Fruit fly (Drosophila melanogaster) whole organism, embryonic: ENCODE results near the gene CG10584.

ENCODE experiments used
- Atf-2 ChIP-seq: fragments of 200-800 bp; sonication (Bioruptor generic); optimal IDR thresholded peaks from 2 replicates; lab custom pipeline; 2016; ENCODE audit warnings: missing biosample characterization, missing genetic modification characterization
- Awh ChIP-seq: fragments of 200-800 bp; sonication (Bioruptor generic); IDR thresholded peaks from 2 replicates; pipeline ENCODE4, ENCODE4 v1.3.6; 2022; ENCODE audit warnings: missing biosample characterization, missing genetic modification characterization
- Bgb ChIP-seq: fragments of 200-800 bp; sonication (Bioruptor generic); IDR thresholded peaks from 2 replicates; pipeline ENCODE4 v1.3.6; 2022; ENCODE audit warnings: missing biosample characterization, missing genetic modification characterization; ENCODE audit not compliant: partially characterized antibody
- Bteb2 ChIP-seq: fragments of 200-800 bp; sonication (Bioruptor generic); optimal IDR thresholded peaks from 2 replicates; lab custom pipeline; 2016; ENCODE audit warnings: missing biosample characterization, missing genetic modification characterization
- CG10462 ChIP-seq: fragments of 200-800 bp; sonication (Bioruptor generic); optimal IDR thresholded peaks from 2 replicates; lab custom pipeline; 2016; ENCODE audit warnings: missing biosample characterization, missing genetic modification characterization
- CG11695 ChIP-seq: fragments of 200-800 bp; sonication (Bioruptor generic); IDR thresholded peaks from 3 replicates; pipeline ENCODE4 v1.3.6; 2022; ENCODE audit warnings: missing biosample characterization, missing genetic modification characterization
- CG13894 ChIP-seq: fragments of 200-800 bp; sonication (Bioruptor generic); optimal IDR thresholded peaks from 3 replicates; lab custom pipeline; 2018; ENCODE audit warnings: missing biosample characterization, mild to moderate bottlenecking, missing genetic modification characterization, moderate library complexity
- CG14965 ChIP-seq: fragments of 200-800 bp; sonication (Bioruptor generic); optimal IDR thresholded peaks from 2 replicates; lab custom pipeline; 2016; ENCODE audit warnings: missing biosample characterization, missing genetic modification characterization, borderline replicate concordance
- CG1603 ChIP-seq: fragments of 200-800 bp; sonication (Bioruptor generic); optimal IDR thresholded peaks from 2 replicates; lab custom pipeline; 2019; ENCODE audit warnings: missing biosample characterization, mild to moderate bottlenecking, missing genetic modification characterization, moderate library complexity
- CG16815 ChIP-seq: fragments of 200-800 bp; sonication (Bioruptor generic); optimal IDR thresholded peaks from 3 replicates; lab custom pipeline; 2017; ENCODE audit warnings: missing biosample characterization, mild to moderate bottlenecking, missing genetic modification characterization
- CG18619 ChIP-seq: fragments of 200-800 bp; sonication (Bioruptor generic); optimal IDR thresholded peaks from 3 replicates; lab custom pipeline; 2017; ENCODE audit warnings: missing biosample characterization, mild to moderate bottlenecking, missing genetic modification characterization
- CG18764 ChIP-seq: fragments of 200-800 bp; sonication (Bioruptor generic); optimal IDR thresholded peaks from 3 replicates; lab custom pipeline; 2016; ENCODE audit warnings: missing biosample characterization, missing genetic modification characterization
- CG2199 ChIP-seq: fragments of 200-800 bp; sonication (Bioruptor generic); IDR thresholded peaks from 3 replicates; pipeline ENCODE4 v1.3.6; 2022; ENCODE audit warnings: missing biosample characterization, missing genetic modification characterization
- CG31441 ChIP-seq: fragments of 200-800 bp; sonication (Bioruptor generic); IDR thresholded peaks from 2 replicates; pipeline ENCODE4 v1.3.6; 2022; ENCODE audit warnings: missing biosample characterization, missing genetic modification characterization
- CG32532 ChIP-seq: fragments of 200-800 bp; sonication (Bioruptor generic); IDR thresholded peaks from 2 replicates; pipeline ENCODE4 v1.3.6; 2022; ENCODE audit warnings: missing biosample characterization, missing genetic modification characterization
- CG4617 ChIP-seq: fragments of 200-800 bp; sonication (Bioruptor generic); optimal IDR thresholded peaks from 3 replicates; lab custom pipeline; 2016; ENCODE audit warnings: missing biosample characterization, missing genetic modification characterization, borderline replicate concordance
- CG4854 ChIP-seq: fragments of 200-800 bp; sonication (Bioruptor generic); optimal IDR thresholded peaks from 2 replicates; lab custom pipeline; 2016; ENCODE audit warnings: missing biosample characterization, missing genetic modification characterization, inconsistent platforms
- CG5180 ChIP-seq: fragments of 200-800 bp; sonication (Bioruptor generic); optimal IDR thresholded peaks from 3 replicates; lab custom pipeline; 2017; ENCODE audit warnings: missing biosample characterization, missing genetic modification characterization, mild to moderate bottlenecking, moderate library complexity, missing genetic modification reagents
- CG5953 ChIP-seq: fragments of 200-800 bp; sonication (Bioruptor generic); IDR thresholded peaks from 2 replicates; pipeline ENCODE4 v1.3.6; 2022; ENCODE audit warnings: missing biosample characterization, missing genetic modification characterization
- CG7987 ChIP-seq: fragments of 200-800 bp; sonication (Bioruptor generic); optimal IDR thresholded peaks from 2 replicates; lab custom pipeline; 2018; ENCODE audit warnings: missing biosample characterization, mild to moderate bottlenecking, missing genetic modification characterization, moderate library complexity
- CG8478 ChIP-seq: fragments of >200 bp; optimal IDR thresholded peaks from 2 replicates; lab custom pipeline; 2018
- CG9876 ChIP-seq: fragments of 200-800 bp; sonication (Bioruptor generic); optimal IDR thresholded peaks from 2 replicates; lab custom pipeline; 2016; ENCODE audit warnings: missing biosample characterization, missing genetic modification characterization
- CkIIα-i1 ChIP-seq: fragments of 200-800 bp; sonication (Bioruptor generic); IDR thresholded peaks from 2 replicates; pipeline ENCODE4 v1.3.6; 2022; ENCODE audit warnings: missing biosample characterization, missing genetic modification characterization
- Dbx ChIP-seq: fragments of 200-800 bp; sonication (Bioruptor generic); IDR thresholded peaks from 3 replicates; pipeline ENCODE4 v1.3.6; 2022; ENCODE audit warnings: missing biosample characterization, missing genetic modification characterization
- Dek ChIP-seq: fragments of 200-800 bp; sonication (Bioruptor generic); optimal IDR thresholded peaks from 3 replicates; lab custom pipeline; 2019; ENCODE audit warnings: missing biosample characterization, mild to moderate bottlenecking, missing genetic modification characterization, moderate library complexity
- Ets65A ChIP-seq: fragments of 200-800 bp; sonication (Bioruptor generic); peaks from one replicate; lab custom pipeline; 2016; ENCODE audit warnings: missing biosample characterization, missing genetic modification characterization
- HHEX ChIP-seq: fragments of 200-800 bp; sonication (Bioruptor generic); optimal IDR thresholded peaks from 3 replicates; lab custom pipeline; 2017; ENCODE audit warnings: missing biosample characterization, mild to moderate bottlenecking, missing genetic modification characterization, missing genetic modification reagents
- HmgZ ChIP-seq: fragments of 200-800 bp; sonication (Bioruptor generic); optimal IDR thresholded peaks from 2 replicates; lab custom pipeline; 2018; ENCODE audit warnings: missing biosample characterization, mild to moderate bottlenecking, missing genetic modification characterization
- Med ChIP-seq: fragments of 200-800 bp; sonication (Bioruptor generic); peaks from one replicate; lab custom pipeline; 2016; ENCODE audit warnings: missing biosample characterization, missing genetic modification characterization, mild to moderate bottlenecking, inconsistent platforms, moderate library complexity
- Sry-δ ChIP-seq: fragments of 200-800 bp; sonication (Bioruptor generic); optimal IDR thresholded peaks from 2 replicates; lab custom pipeline; 2016; ENCODE audit warnings: missing biosample characterization, missing genetic modification characterization
- Stat92E ChIP-seq, 3 experiments: fragments of >200 bp in 2 of 3; fragments of 200-800 bp in 1 of 3; sonication (Bioruptor generic) in 1 of 3; optimal IDR thresholded peaks; 2 replicates each; lab custom pipeline; 2017 to 2019; ENCODE audit warnings: missing biosample characterization in 3 of 3, missing genetic modification characterization in 3 of 3, mild to moderate bottlenecking in 1 of 3, moderate library complexity in 1 of 3
- TFAM ChIP-seq: fragments of 200-800 bp; sonication (Bioruptor generic); optimal IDR thresholded peaks from 2 replicates; lab custom pipeline; 2017; ENCODE audit warnings: missing biosample characterization, missing genetic modification characterization, inconsistent platforms
- Usf ChIP-seq: fragments of 200-800 bp; sonication (Bioruptor generic); optimal IDR thresholded peaks from 2 replicates; lab custom pipeline; 2017; ENCODE audit warnings: missing genotype, missing biosample characterization, missing genetic modification characterization
- amos ChIP-seq: fragments of 200-800 bp; sonication (Bioruptor generic); IDR thresholded peaks from 2 replicates; pipeline ENCODE4 v1.3.6; 2022; ENCODE audit warnings: missing biosample characterization, missing genetic modification characterization; ENCODE audit not compliant: partially characterized antibody
- ap ChIP-seq: fragments of 200-800 bp; sonication (Bioruptor generic); IDR thresholded peaks from 2 replicates; pipeline ENCODE4 v1.3.6; 2022; ENCODE audit warnings: missing biosample characterization, missing genetic modification characterization
- bcd ChIP-seq: fragments of 200-800 bp; sonication (Bioruptor generic); optimal IDR thresholded peaks from 2 replicates; lab custom pipeline; 2017; ENCODE audit warnings: missing biosample characterization, mild to moderate bottlenecking, missing genetic modification characterization
- caup ChIP-seq: fragments of 200-800 bp; sonication (Bioruptor generic); optimal IDR thresholded peaks from 3 replicates; lab custom pipeline; 2017; ENCODE audit warnings: missing biosample characterization, mild to moderate bottlenecking, missing genetic modification characterization, moderate library complexity; ENCODE audit not compliant: severe bottlenecking
- chn ChIP-seq: fragments of 200-800 bp; sonication (Bioruptor generic); optimal IDR thresholded peaks from 2 replicates; lab custom pipeline; 2016; ENCODE audit warnings: missing biosample characterization, missing genetic modification characterization
- ind ChIP-seq: fragments of 200-800 bp; sonication (Bioruptor generic); optimal IDR thresholded peaks from 3 replicates; lab custom pipeline; 2016; ENCODE audit warnings: missing biosample characterization, missing genetic modification characterization
- kah ChIP-seq: fragments of 200-800 bp; sonication (Bioruptor generic); optimal IDR thresholded peaks from 2 replicates; lab custom pipeline; 2018; ENCODE audit warnings: missing biosample characterization, mild to moderate bottlenecking, missing genetic modification characterization
- mam ChIP-seq: fragments of 200-800 bp; sonication (Bioruptor generic); optimal IDR thresholded peaks from 3 replicates; lab custom pipeline; 2016; ENCODE audit warnings: missing biosample characterization, missing genetic modification characterization
- org-1 ChIP-seq: fragments of 200-800 bp; sonication (Bioruptor generic); optimal IDR thresholded peaks from 2 replicates; lab custom pipeline; 2017; ENCODE audit warnings: missing biosample characterization, missing genetic modification characterization
- otp ChIP-seq: fragments of 200-800 bp; sonication (Bioruptor generic); IDR thresholded peaks from 3 replicates; pipeline ENCODE4, ENCODE4 v1.3.6; 2022; ENCODE audit warnings: missing biosample characterization, missing genetic modification characterization
- pb ChIP-seq: fragments of 200-800 bp; sonication (Bioruptor generic); optimal IDR thresholded peaks from 3 replicates; lab custom pipeline; 2016; ENCODE audit warnings: missing biosample characterization, missing genetic modification characterization
- salm ChIP-seq: fragments of 200-800 bp; sonication (Bioruptor generic); optimal IDR thresholded peaks from 2 replicates; lab custom pipeline; 2018; ENCODE audit warnings: missing biosample characterization, mild to moderate bottlenecking, missing genetic modification characterization
- slbo ChIP-seq: fragments of 200-800 bp; sonication (Bioruptor generic); IDR thresholded peaks from 2 replicates; pipeline ENCODE4 v1.3.6; 2022; ENCODE audit warnings: missing biosample characterization, missing genetic modification characterization
- ssp ChIP-seq: fragments of 200-800 bp; sonication (Bioruptor generic); IDR thresholded peaks from 2 replicates; pipeline ENCODE4 v1.3.6; 2022; ENCODE audit warnings: missing biosample characterization, missing genetic modification characterization
- stwl ChIP-seq: fragments of 200-800 bp; sonication (Bioruptor generic); optimal IDR thresholded peaks from 3 replicates; lab custom pipeline; 2018; ENCODE audit warnings: missing biosample characterization, mild to moderate bottlenecking, missing genetic modification characterization, moderate library complexity
- vvl ChIP-seq: fragments of 200-800 bp; sonication (Bioruptor generic); IDR thresholded peaks from 2 replicates; pipeline ENCODE4 v1.3.6; 2022; ENCODE audit warnings: missing biosample characterization, missing genetic modification characterization
- zen ChIP-seq: fragments of 200-800 bp; sonication (Bioruptor generic); optimal IDR thresholded peaks from 3 replicates; lab custom pipeline; 2018; ENCODE audit warnings: missing biosample characterization, mild to moderate bottlenecking, missing genetic modification characterization, moderate library complexity

The CG10584 gene

DNA sequence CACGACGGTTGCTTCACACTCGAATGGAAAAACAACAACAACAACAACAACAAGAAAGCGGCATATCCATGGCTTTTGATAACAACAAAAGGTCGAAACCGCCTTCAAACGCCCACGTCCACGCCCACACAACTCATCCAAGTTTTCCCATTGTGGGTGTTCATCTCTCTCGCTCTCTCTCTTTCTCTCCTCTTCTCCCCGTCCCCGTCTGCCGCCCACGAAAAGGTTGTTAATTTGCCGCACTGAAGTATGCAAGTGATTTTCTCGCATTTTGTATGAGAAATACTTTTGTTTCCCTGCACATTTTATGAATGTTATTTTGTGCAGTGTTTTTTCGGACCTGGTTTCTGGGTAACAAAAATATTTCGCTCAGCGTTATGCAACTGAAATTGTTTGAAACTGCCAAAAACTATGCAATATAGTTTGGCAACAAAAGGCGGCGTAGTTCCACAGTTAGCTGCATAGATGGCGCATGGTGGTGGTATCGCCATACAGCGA lies 18.3 kb upstream of the CG10584 start (continued):
- peak; percentile 9 for TF ChIP-seq zen (tag; lab: Kevin White, UChicago)
- TF ChIP-seq ap (GFP tag; lab: Robert Waterston, UW) = no peak
- peak; percentile 16 for TF ChIP-seq CG13894 (tag; lab: Kevin White, UChicago)
- peak; percentile 48 for TF ChIP-seq vvl (GFP tag; lab: Robert Waterston, UW)
- TF ChIP-seq pb (GFP tag; lab: Kevin White, UChicago) = peak; percentile 8
- peak; percentile 61 for TF ChIP-seq CG7987
- peak; percentile 18 for TF ChIP-seq CG18764 (GFP tag; lab: Kevin White, UChicago)
- TF ChIP-seq CG1603 (tag; lab: Kevin White, UChicago) = peak; percentile 54
- peak; percentile 47 for TF ChIP-seq caup (GFP tag; lab: Kevin White, UChicago)
- TF ChIP-seq otp (GFP tag; lab: Robert Waterston, UW) = peak; percentile 40; the same call in 1 of the 3 replicates
- TF ChIP-seq CG14965 (GFP tag; lab: Kevin White, UChicago) = no peak
- peak; percentile 62 for TF ChIP-seq CG32532
- TF ChIP-seq chn (GFP tag; lab: Kevin White, UChicago) = peak; percentile 84
- TF ChIP-seq TFAM (GFP tag; lab: Kevin White, UChicago) = no peak
- peak; percentile 30 for TF ChIP-seq CG9876 (GFP tag; lab: Kevin White, UChicago)
- peak; percentile 13; the same call in 1 of the 2 replicates for TF ChIP-seq ssp (GFP tag; lab: Robert Waterston, UW)
- peak; percentile 43; the same call in 1 of the 2 replicates for TF ChIP-seq amos (GFP tag; lab: Robert Waterston, UW)
- no peak for TF ChIP-seq Awh (GFP tag; lab: Robert Waterston, UW)
- peak; percentile 55 for TF ChIP-seq CG8478 (lab: Kevin White, UChicago)
- peak; percentile 29; the same call in 1 of the 2 replicates for TF ChIP-seq CG31441 (GFP tag; lab: Robert Waterston, UW)
- no peak for TF ChIP-seq CG4617 (GFP tag; lab: Kevin White, UChicago)
- TF ChIP-seq Sry-δ (GFP tag; lab: Kevin White, UChicago) = peak; percentile 29
- TF ChIP-seq Bgb (GFP tag; lab: Robert Waterston, UW) = peak; percentile 39; the same call in 1 of the 2 replicates
- peak; percentile 35 for TF ChIP-seq mam (GFP tag; lab: Kevin White, UChicago)
- TF ChIP-seq bcd = no peak
- peak; percentile 78 for TF ChIP-seq HmgZ (tag; lab: Kevin White, UChicago)
- peak; percentile 36 for TF ChIP-seq stwl (tag; lab: Kevin White, UChicago)
- TF ChIP-seq CG2199 (GFP tag; lab: Robert Waterston, UW) = peak; percentile 70; the same call in 2 of the 3 replicates
- no peak for TF ChIP-seq CG4854 (GFP tag; lab: Kevin White, UChicago)
- peak; percentile 34 for TF ChIP-seq CG5180 (GFP tag; lab: Kevin White, UChicago)
- peak; percentile 91 for TF ChIP-seq Med (GFP tag; lab: Kevin White, UChicago)
- TF ChIP-seq Atf-2 = no peak
- no peak for TF ChIP-seq CG11695
- no peak for TF ChIP-seq kah (GFP tag; lab: Kevin White, UChicago)
- TF ChIP-seq Stat92E (GFP tag; optimal IDR thresholded peaks at IDR 0.05; lab: Kevin White, UChicago) = peak in 1 of 3 experiments; percentile 87
- no peak for TF ChIP-seq CG18619 (GFP tag; lab: Kevin White, UChicago)
- no peak for TF ChIP-seq CG16815 (GFP tag; lab: Kevin White, UChicago)
- no peak for TF ChIP-seq CkIIα-i1
- peak; percentile 50; the same call in 1 of the 3 replicates for TF ChIP-seq Dbx (GFP tag; lab: Robert Waterston, UW)
- TF ChIP-seq ind (GFP tag; lab: Kevin White, UChicago) = no peak
- no peak for TF ChIP-seq CG5953 (GFP tag; lab: Robert Waterston, UW)
- TF ChIP-seq Ets65A (GFP tag; lab: Kevin White, UChicago) = peak; percentile 61
- no peak for TF ChIP-seq Bteb2 (GFP tag; lab: Kevin White, UChicago)
- TF ChIP-seq slbo = peak; percentile 44; the same call in 1 of the 2 replicates
- TF ChIP-seq CG10462 (GFP tag; lab: Kevin White, UChicago) = no peak
- TF ChIP-seq org-1 (GFP tag; lab: Kevin White, UChicago) = no peak
- no peak for TF ChIP-seq Usf
- TF ChIP-seq salm (tag; lab: Kevin White, UChicago) = peak; percentile 46
- peak; percentile 51 for TF ChIP-seq Dek (tag; lab: Kevin White, UChicago)
- TF ChIP-seq HHEX (GFP tag; lab: Kevin White, UChicago) = no peak
